Fruit fly (Drosophila melanogaster): ENCODE results near the gene AstC-R1.

AstC-R1 gene

DNA sequence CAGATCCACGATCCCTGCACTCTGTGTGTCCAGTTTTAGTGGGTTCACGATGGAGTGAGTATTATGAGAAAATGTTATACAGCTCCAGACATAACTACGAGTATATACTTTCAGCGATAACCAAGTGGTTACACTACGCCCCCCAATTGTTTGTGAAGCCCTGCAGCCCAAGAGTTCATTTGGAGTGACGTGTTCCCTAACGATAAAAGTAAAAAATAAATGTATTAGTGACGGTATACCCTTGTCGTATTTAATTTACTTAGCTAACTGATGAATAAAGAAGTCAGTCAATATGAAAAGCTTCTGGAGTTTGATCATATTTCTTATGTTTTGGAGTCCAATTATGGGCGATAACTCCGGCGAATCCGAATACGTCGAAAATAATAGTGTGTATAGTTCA is 47.1 kb downstream of the AstC-R1 start, which contains the start of gene CG18231:
Gene CG18231, plus strand, starts transcription at position 301 of the 400 bp plus-strand sequence.
- TF ChIP-seq esn (GFP tag; optimal IDR thresholded peaks at IDR 0.05) (no peak), Smox (GFP tag; optimal IDR thresholded peaks at IDR 0.05) (no peak), lz (GFP tag; optimal IDR thresholded peaks at IDR 0.05) (no peak), Hr38 (GFP tag; optimal IDR thresholded peaks at IDR 0.05) (no peak), dsx (GFP tag; optimal IDR thresholded peaks at IDR 0.05; ENCODE audit: poor library complexity, severe bottlenecking) (no peak), Eip78C (GFP tag) (no peak), eg (GFP tag; IDR thresholded peaks at IDR 0.05) (no peak), CG8319 (GFP tag; optimal IDR thresholded peaks at IDR 0.05) (no peak), CG16779 (tag; optimal IDR thresholded peaks at IDR 0.05) (no peak), Gug (GFP tag; IDR thresholded peaks at IDR 0.05) (no peak), Met (GFP tag; optimal IDR thresholded peaks at IDR 0.05) (no peak), svp (GFP tag) (no peak), salr (GFP tag; optimal IDR thresholded peaks at IDR 0.05) (no peak), CG31627 (GFP tag; optimal IDR thresholded peaks at IDR 0.05) (no peak), vri (GFP tag; optimal IDR thresholded peaks at IDR 0.05) (no peak), CG11762 (GFP tag; optimal IDR thresholded peaks at IDR 0.05; ENCODE audit: insufficient read depth) (no peak), fd85E (GFP tag; optimal IDR thresholded peaks at IDR 0.05) (no peak), CG6163 (GFP tag; IDR thresholded peaks at IDR 0.05) (no peak), Blimp-1 (GFP tag; optimal IDR thresholded peaks at IDR 0.05) (no peak)

DNA sequence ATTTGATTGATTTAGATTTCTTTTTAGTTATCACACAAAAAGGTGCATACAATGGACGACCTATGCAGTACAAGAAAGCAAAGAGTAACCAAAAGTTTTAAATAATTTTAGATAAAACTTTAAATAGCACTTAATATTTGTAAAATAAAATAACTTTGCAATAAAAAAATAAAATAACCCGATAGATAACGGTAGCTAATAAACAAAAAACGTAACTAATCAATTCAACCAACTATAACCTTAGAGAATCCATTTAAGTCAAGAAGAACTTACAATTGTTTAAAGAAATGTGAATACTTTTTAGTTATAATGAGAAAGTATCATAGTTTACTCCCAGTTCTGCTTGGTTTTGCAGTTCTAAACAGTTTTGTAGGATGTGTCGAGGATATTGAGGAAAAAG is 49.3 kb downstream of the AstC-R1 start, which contains the start of gene CG32201:
Gene CG32201, plus strand, starts transcription at position 301 of the 400 bp plus-strand sequence.
- TF ChIP-seq CG7368 (GFP tag; optimal IDR thresholded peaks at IDR 0.05) = no peak
- no peak for TF ChIP-seq cyc (GFP tag; optimal IDR thresholded peaks at IDR 0.05)
- TF ChIP-seq vri (GFP tag; optimal IDR thresholded peaks at IDR 0.05) = no peak
- no peak for TF ChIP-seq CG6808 (GFP tag; optimal IDR thresholded peaks at IDR 0.05)
- no peak for TF ChIP-seq fd59A (GFP tag; optimal IDR thresholded peaks at IDR 0.05)
- no peak for TF ChIP-seq CG6854 (GFP tag; optimal IDR thresholded peaks at IDR 0.05)
- TF ChIP-seq Lpt (GFP tag; optimal IDR thresholded peaks at IDR 0.05) = no peak
- no peak for TF ChIP-seq CG8632 (GFP tag; optimal IDR thresholded peaks at IDR 0.05)
- TF ChIP-seq lz (GFP tag; optimal IDR thresholded peaks at IDR 0.05) = no peak
- no peak for TF ChIP-seq CG1621 (tag; optimal IDR thresholded peaks at IDR 0.05)
- TF ChIP-seq Eip78C (GFP tag) = no peak
- no peak for TF ChIP-seq net (GFP tag; optimal IDR thresholded peaks at IDR 0.05)
- TF ChIP-seq topi (GFP tag; optimal IDR thresholded peaks at IDR 0.05) = no peak
- TF ChIP-seq pdm3 (GFP tag; optimal IDR thresholded peaks at IDR 0.05) = no peak
- TF ChIP-seq Ets96B (tag; optimal IDR thresholded peaks at IDR 0.05) = no peak
- TF ChIP-seq Hr38 (GFP tag; optimal IDR thresholded peaks at IDR 0.05) = no peak
- no peak for TF ChIP-seq Sox102F (GFP tag; optimal IDR thresholded peaks at IDR 0.05)
- no peak for TF ChIP-seq Sox14 (GFP tag; optimal IDR thresholded peaks at IDR 0.05)
- no peak for TF ChIP-seq CG16779 (tag; optimal IDR thresholded peaks at IDR 0.05)

DNA sequence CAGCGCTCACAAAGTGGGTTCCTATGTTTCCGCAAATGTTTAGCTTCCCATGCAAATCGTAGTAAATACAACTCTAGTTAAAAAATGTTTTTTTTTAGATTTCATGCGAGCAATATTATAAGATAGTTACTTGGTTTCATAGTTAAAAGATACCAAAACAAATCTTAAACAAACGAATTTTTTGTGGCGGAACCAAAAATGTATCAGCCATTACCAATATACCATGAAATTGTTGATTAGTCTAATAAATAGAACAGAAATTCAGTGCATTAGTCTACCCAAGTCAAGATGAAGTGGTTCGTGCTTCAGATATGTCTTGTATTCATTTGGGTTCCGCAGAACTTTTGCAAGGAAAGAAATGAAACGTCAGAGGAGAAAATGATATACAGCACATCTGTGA is 51.5 kb downstream of the AstC-R1 start, which contains the start of gene CG32199:
Gene CG32199, plus strand, starts transcription at position 301 of the 400 bp plus-strand sequence.
- TF ChIP-seq CG3919 (GFP tag; optimal IDR thresholded peaks at IDR 0.05) (no peak), Met (GFP tag; optimal IDR thresholded peaks at IDR 0.05) (no peak), CG8119 (GFP tag; IDR thresholded peaks at IDR 0.05) (no peak), CG16779 (tag; optimal IDR thresholded peaks at IDR 0.05) (no peak), dsx (GFP tag; optimal IDR thresholded peaks at IDR 0.05; ENCODE audit: poor library complexity, severe bottlenecking) (no peak), Hr39 (GFP tag; optimal IDR thresholded peaks at IDR 0.05) (no peak), CG4318 (GFP tag; optimal IDR thresholded peaks at IDR 0.05) (no peak), Sox102F (GFP tag; optimal IDR thresholded peaks at IDR 0.05) (no peak), CG8632 (GFP tag; optimal IDR thresholded peaks at IDR 0.05) (no peak), OdsH (GFP tag; optimal IDR thresholded peaks at IDR 0.05) (no peak)

All from whole organism, prepupa.